Worm (Caenorhabditis elegans): ENCODE results near the gene ifas-2.

The ifas-2 gene

DNA sequence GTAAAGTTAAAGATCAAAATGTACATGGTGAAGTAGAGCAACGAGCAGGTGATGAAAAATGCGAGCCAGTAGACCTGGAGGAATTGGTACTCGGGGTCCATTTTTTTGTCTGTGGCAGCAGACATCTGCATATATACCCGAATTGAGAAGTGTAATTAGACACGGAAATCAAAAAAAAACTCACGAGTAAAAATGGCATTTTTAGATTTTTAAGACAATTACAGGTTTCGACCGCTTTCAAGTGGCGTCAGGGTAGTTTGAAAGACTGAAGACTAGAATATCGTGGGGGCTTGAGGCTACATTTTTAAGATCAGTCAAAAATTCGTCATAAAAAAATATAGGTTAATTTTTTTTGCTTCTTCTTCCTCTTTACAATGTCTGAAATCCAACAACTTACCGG, 14.0 kb upstream of the ifas-2 start, which contains the start of gene srd-68:
Gene srd-68 (minus strand): TSS at position 101 of the 400 bp plus-strand sequence.
- TF ChIP-seq nhr-11 (tag; optimal IDR thresholded peaks at IDR 0.05) (no peak), C16A3.4 (tag; optimal IDR thresholded peaks at IDR 0.05) (no peak), nhr-20 (tag; optimal IDR thresholded peaks at IDR 0.05) (no peak), aly-2 (tag; optimal IDR thresholded peaks at IDR 0.05) (no peak), swsn-7 (tag; optimal IDR thresholded peaks at IDR 0.05) (no peak), fkh-10 (GFP tag; optimal IDR thresholded peaks at IDR 0.05) (no peak), hpl-2 (GFP tag; optimal IDR thresholded peaks at IDR 0.05) (no peak), tlp-1 (tag; optimal IDR thresholded peaks at IDR 0.05) (no peak), vab-15 (tag; optimal IDR thresholded peaks at IDR 0.05) (no peak), ztf-11 (tag; optimal IDR thresholded peaks at IDR 0.05) (no peak)

DNA sequence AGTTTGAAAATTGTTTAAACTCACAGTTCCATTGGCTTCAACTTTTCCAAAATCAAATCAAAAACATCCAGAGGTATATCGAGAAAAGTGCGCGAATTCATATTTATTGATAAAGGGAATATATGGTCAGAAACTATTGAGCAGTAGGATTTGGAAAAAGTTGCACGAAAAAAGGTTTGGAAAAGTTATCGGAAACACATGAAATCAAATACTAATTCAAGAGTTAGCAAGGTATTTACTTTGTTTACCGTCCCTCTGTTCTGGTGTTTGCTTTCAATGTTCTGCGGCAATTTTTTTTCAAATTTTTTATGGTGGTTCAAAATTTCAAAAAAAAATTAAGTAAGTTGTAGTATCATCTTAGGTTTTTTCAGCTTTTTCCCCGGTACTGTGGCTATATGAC, 10.7 kb upstream of the ifas-2 start, which contains the start of gene fbxa-45:
Gene fbxa-45 (minus strand): TSS at position 101 of the 400 bp plus-strand sequence.
- TF ChIP-seq hlh-17 (GFP tag; optimal IDR thresholded peaks at IDR 0.05; ENCODE audit: borderline replicate concordance) (no peak), nhr-85 (tag) (no peak), nhr-20 (tag; optimal IDR thresholded peaks at IDR 0.05) (no peak), lir-3 (tag; optimal IDR thresholded peaks at IDR 0.05; ENCODE audit: poor library complexity) (no peak), ceh-90 (tag; optimal IDR thresholded peaks at IDR 0.05) (no peak), alr-1 (tag; optimal IDR thresholded peaks at IDR 0.05; ENCODE audit: borderline replicate concordance) (no peak), nhr-12 (tag; optimal IDR thresholded peaks at IDR 0.05) (no peak), ceh-88 (GFP tag; IDR thresholded peaks at IDR 0.05) (no peak), skn-1 (tag; optimal IDR thresholded peaks at IDR 0.05) (no peak), hlh-4 (tag; optimal IDR thresholded peaks at IDR 0.05) (no peak), fkh-4 (tag; optimal IDR thresholded peaks at IDR 0.05; ENCODE audit: borderline replicate concordance) (no peak), sup-37 (GFP tag; optimal IDR thresholded peaks at IDR 0.05) (no peak), fkh-10 (GFP tag; optimal IDR thresholded peaks at IDR 0.05) (no peak), ztf-11 (tag; optimal IDR thresholded peaks at IDR 0.05) (no peak), egl-27 (tag; optimal IDR thresholded peaks at IDR 0.05) (no peak), ceh-8 (GFP tag; optimal IDR thresholded peaks at IDR 0.05) (no peak), Y116A8C.19 (tag; optimal IDR thresholded peaks at IDR 0.05; ENCODE audit: borderline replicate concordance) (no peak), nhr-28 (tag; optimal IDR thresholded peaks at IDR 0.05) (no peak)

DNA sequence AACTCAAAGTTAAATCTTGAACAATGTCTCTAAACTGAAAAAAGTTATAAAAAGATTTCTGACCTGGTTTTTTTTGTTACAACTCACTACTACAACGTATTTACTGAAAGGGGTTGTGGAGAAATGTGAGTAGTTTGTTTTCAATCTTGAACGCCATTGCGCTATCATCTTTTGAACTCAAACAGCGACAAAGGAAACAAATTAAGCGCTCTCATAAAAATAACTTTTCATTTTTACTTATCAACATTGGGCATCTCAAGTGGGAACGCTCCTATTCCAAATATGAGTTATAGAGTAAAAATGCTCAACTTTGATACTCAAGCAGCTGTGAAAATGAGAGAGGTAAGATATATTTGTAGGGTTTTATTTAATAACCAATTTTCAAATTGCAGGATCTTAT, 4.8 kb upstream of the ifas-2 start, which contains the start of gene F09C6.15:
Gene F09C6.15 (plus strand): TSS at position 301 of the 400 bp plus-strand sequence.
- TF ChIP-seq tlp-1 (tag; optimal IDR thresholded peaks at IDR 0.05) (no peak), ceh-63 (GFP tag; optimal IDR thresholded peaks at IDR 0.05) (no peak), C34B4.2 (tag; optimal IDR thresholded peaks at IDR 0.05) (no peak), ets-5 (GFP tag; IDR thresholded peaks at IDR 0.05) (no peak), egl-27 (tag; optimal IDR thresholded peaks at IDR 0.05) (no peak), nhr-77 (tag; optimal IDR thresholded peaks at IDR 0.05) (no peak), ceh-82 (tag; optimal IDR thresholded peaks at IDR 0.05) (no peak), nhr-11 (tag; optimal IDR thresholded peaks at IDR 0.05) (no peak), sox-4 (tag; optimal IDR thresholded peaks at IDR 0.05) (no peak), ceh-90 (tag; optimal IDR thresholded peaks at IDR 0.05) (no peak), mdl-1 (tag; optimal IDR thresholded peaks at IDR 0.05) (no peak), lin-15B (tag; optimal IDR thresholded peaks at IDR 0.05) (no peak), dpl-1 (GFP tag; optimal IDR thresholded peaks at IDR 0.05) (no peak), unc-86 (tag; optimal IDR thresholded peaks at IDR 0.05) (no peak), lir-3 (tag; optimal IDR thresholded peaks at IDR 0.05; ENCODE audit: poor library complexity) (no peak), lin-14 (GFP tag; optimal IDR thresholded peaks at IDR 0.05) (no peak), fkh-8 (tag; optimal IDR thresholded peaks at IDR 0.05) (no peak), grh-1 (GFP tag; IDR thresholded peaks at IDR 0.05) (no peak), lin-39 (tag; optimal IDR thresholded peaks at IDR 0.05) (no peak)

Data from whole organism, L1 larva.